Fruit fly (Drosophila melanogaster) whole organism, adult: ENCODE data around the gene CG5111.

Experiments
- CG11617 ChIP-seq: fragments of 200-800 bp; sonication (Bioruptor generic); optimal IDR thresholded peaks from 2 replicates; lab custom pipeline; 2017; ENCODE audit warnings: mild to moderate bottlenecking, missing biosample characterization, missing genetic modification reagents, missing genetic modification characterization
- CG12768 ChIP-seq: fragments of 200-800 bp; sonication (Bioruptor generic); optimal IDR thresholded peaks from 2 replicates; lab custom pipeline; 2017; ENCODE audit warnings: missing biosample characterization, missing genetic modification characterization, mild to moderate bottlenecking, moderate library complexity, missing genetic modification reagents
- CG14711 ChIP-seq: fragments of 200-800 bp; sonication (Bioruptor generic); optimal IDR thresholded peaks from 2 replicates; lab custom pipeline; 2018; ENCODE audit warnings: missing biosample characterization, mild to moderate bottlenecking, missing genetic modification characterization, moderate library complexity
- CG1620 ChIP-seq: fragments of 200-800 bp; sonication (Bioruptor generic); optimal IDR thresholded peaks from 2 replicates; lab custom pipeline; 2016; ENCODE audit warnings: missing biosample characterization, missing genetic modification characterization
- CG33017 ChIP-seq: fragments of 200-800 bp; sonication (Bioruptor generic); optimal IDR thresholded peaks from 2 replicates; lab custom pipeline; 2018; ENCODE audit warnings: missing biosample characterization, mild to moderate bottlenecking, missing genetic modification characterization, moderate library complexity
- CG5204 ChIP-seq: fragments of 200-800 bp; sonication (Bioruptor generic); optimal IDR thresholded peaks from 2 replicates; lab custom pipeline; 2016; ENCODE audit warnings: missing biosample characterization, missing genetic modification characterization
- CG7045 ChIP-seq: fragments of 200-800 bp; sonication (Bioruptor generic); optimal IDR thresholded peaks from 2 replicates; lab custom pipeline; 2017; ENCODE audit warnings: missing biosample characterization, mild to moderate bottlenecking, missing genetic modification characterization
- CG7101 ChIP-seq: fragments of 200-800 bp; sonication (Bioruptor generic); optimal IDR thresholded peaks from 2 replicates; lab custom pipeline; 2018; ENCODE audit warnings: missing biosample characterization, mild to moderate bottlenecking, missing genetic modification characterization, moderate library complexity
- Clk ChIP-seq: fragments of 200-800 bp; sonication (Bioruptor generic); optimal IDR thresholded peaks from 2 replicates; lab custom pipeline; 2017; ENCODE audit warnings: missing biosample characterization, missing genetic modification characterization
- Crg-1 ChIP-seq: fragments of 200-800 bp; sonication (Bioruptor generic); optimal IDR thresholded peaks from 2 replicates; lab custom pipeline; 2016; ENCODE audit warnings: missing biosample characterization, missing genetic modification characterization
- Hr96 ChIP-seq: fragments of 200-800 bp; sonication (Bioruptor generic); optimal IDR thresholded peaks from 2 replicates; lab custom pipeline; 2016; ENCODE audit warnings: missing biosample characterization, missing genetic modification characterization
- Mnt ChIP-seq: fragments of 200-800 bp; sonication (Bioruptor generic); optimal IDR thresholded peaks from 2 replicates; lab custom pipeline; 2016; ENCODE audit warnings: missing biosample characterization, mild to moderate bottlenecking, missing genetic modification characterization
- bab1 ChIP-seq: fragments of 200-800 bp; sonication (Bioruptor generic); optimal IDR thresholded peaks from 3 replicates; lab custom pipeline; 2019; ENCODE audit warnings: missing biosample characterization, mild to moderate bottlenecking, missing genetic modification characterization, moderate library complexity
- cic ChIP-seq: fragments of 200-800 bp; sonication (Bioruptor generic); optimal IDR thresholded peaks from 2 replicates; lab custom pipeline; 2017; ENCODE audit warnings: missing biosample characterization, mild to moderate bottlenecking, missing genetic modification characterization, moderate library complexity
- cnc ChIP-seq, 2 experiments: fragments of >200 bp; optimal IDR thresholded peaks; 2 replicates each; lab custom pipeline; 2017
- kay ChIP-seq: fragments of 200-800 bp; sonication (Bioruptor generic); peaks from one replicate; lab custom pipeline; 2016; ENCODE audit warnings: missing biosample characterization, missing genetic modification characterization, borderline replicate concordance
- ovo ChIP-seq: fragments of 200-800 bp; sonication (Bioruptor generic); optimal IDR thresholded peaks from 2 replicates; lab custom pipeline; 2016; ENCODE audit warnings: missing biosample characterization, missing genetic modification characterization
- pad ChIP-seq: fragments of 200-800 bp; sonication (Bioruptor generic); optimal IDR thresholded peaks from 3 replicates; lab custom pipeline; 2017; ENCODE audit warnings: missing biosample characterization, missing genetic modification characterization, mild to moderate bottlenecking, moderate library complexity, missing genetic modification reagents
- tj ChIP-seq: fragments of 200-800 bp; sonication (Bioruptor generic); optimal IDR thresholded peaks from 3 replicates; lab custom pipeline; 2017; ENCODE audit warnings: missing biosample characterization, mild to moderate bottlenecking, missing genetic modification characterization, moderate library complexity
- toe ChIP-seq: fragments of 200-800 bp; sonication (Bioruptor generic); optimal IDR thresholded peaks from 2 replicates; lab custom pipeline; 2016; ENCODE audit warnings: missing biosample characterization, missing genetic modification characterization

Gene CG5111

dm6 chr3R:25472635-25473552 lies 33.2 kb upstream of the CG5111 start, which contains the start of the genes Fur1 and Vps33B:
Gene Fur1, minus strand, starts transcription at chr3R:25473058.
Gene Vps33B, plus strand, starts transcription at chr3R:25473490.
- TF ChIP-seq CG11617 (GFP tag; lab: Kevin White, UChicago) (peak; percentile 99), Crg-1 (GFP tag; lab: Kevin White, UChicago) (peak; percentile 96), CG7101 (tag; lab: Kevin White, UChicago) (peak; percentile 96), CG1620 (GFP tag; lab: Kevin White, UChicago) (peak; percentile 98), Mnt (GFP tag; lab: Kevin White, UChicago) (peak; percentile 95), CG7045 (GFP tag; lab: Kevin White, UChicago) (peak; percentile 97), Clk (GFP tag; lab: Kevin White, UChicago) (peak; percentile 92), cnc (optimal IDR thresholded peaks at IDR 0.05; lab: Kevin White, UChicago) (no peak), cic (GFP tag; lab: Kevin White, UChicago) (peak; percentile 70), CG33017 (tag; lab: Kevin White, UChicago) (peak; percentile 91), CG5204 (GFP tag; lab: Kevin White, UChicago) (peak; percentile 99), CG14711 (tag; lab: Kevin White, UChicago) (peak; percentile 95), ovo (peak; percentile 95), kay (GFP tag; lab: Kevin White, UChicago) (no peak), Hr96 (GFP tag; lab: Kevin White, UChicago) (peak; percentile 98), tj (GFP tag; lab: Kevin White, UChicago) (peak; percentile 93), toe (GFP tag; lab: Kevin White, UChicago) (peak; percentile 99), bab1 (GFP tag; lab: Kevin White, UChicago) (peak; percentile 97), CG12768 (GFP tag; lab: Kevin White, UChicago) (peak; percentile 98), pad (GFP tag; lab: Kevin White, UChicago) (peak; percentile 86)

dm6 chr3R:25476744-25477143 lies 29.3 kb upstream of the CG5111 start, which contains the start of the genes CG4553 and MED28:
Gene CG4553, minus strand, starts transcription at chr3R:25476915.
Gene MED28, plus strand, starts transcription at chr3R:25477003.
- TF ChIP-seq CG14711 (tag; lab: Kevin White, UChicago) (peak; percentile 98), CG5204 (GFP tag; lab: Kevin White, UChicago) (no peak), cic (GFP tag; lab: Kevin White, UChicago) (no peak), CG12768 (GFP tag; lab: Kevin White, UChicago) (no peak), kay (GFP tag; lab: Kevin White, UChicago) (no peak), CG11617 (GFP tag; lab: Kevin White, UChicago) (no peak), Crg-1 (GFP tag; lab: Kevin White, UChicago) (peak; percentile 24), bab1 (GFP tag; lab: Kevin White, UChicago) (peak; percentile 45), cnc (optimal IDR thresholded peaks at IDR 0.05; lab: Kevin White, UChicago) (no peak), Hr96 (GFP tag; lab: Kevin White, UChicago) (no peak), ovo (no peak), Mnt (GFP tag; lab: Kevin White, UChicago) (peak; percentile 27), CG33017 (tag; lab: Kevin White, UChicago) (no peak), CG1620 (GFP tag; lab: Kevin White, UChicago) (no peak)

dm6 chr3R:25482463-25483173 lies 23.5 kb upstream of the CG5111 start, which contains the start of the genes XNP, CG42488 and CG5116:
Gene XNP, minus strand, starts transcription at chr3R:25482834.
Gene CG42488, plus strand, starts transcription at chr3R:25483098.
Gene CG5116, plus strand, starts transcription at chr3R:25483098.
- TF ChIP-seq CG11617 (GFP tag; lab: Kevin White, UChicago) (peak; percentile 82), Crg-1 (GFP tag; lab: Kevin White, UChicago) (peak; percentile 65), CG12768 (GFP tag; lab: Kevin White, UChicago) (peak; percentile 51), kay (GFP tag; lab: Kevin White, UChicago) (no peak), toe (GFP tag; lab: Kevin White, UChicago) (no peak), CG1620 (GFP tag; lab: Kevin White, UChicago) (peak; percentile 78), Mnt (GFP tag; lab: Kevin White, UChicago) (peak; percentile 81), ovo (peak; percentile 70), CG7045 (GFP tag; lab: Kevin White, UChicago) (peak; percentile 42), Clk (GFP tag; lab: Kevin White, UChicago) (peak; percentile 33), cic (GFP tag; lab: Kevin White, UChicago) (peak; percentile 24), bab1 (GFP tag; lab: Kevin White, UChicago) (peak; percentile 81), tj (GFP tag; lab: Kevin White, UChicago) (peak; percentile 77), cnc (optimal IDR thresholded peaks at IDR 0.05; lab: Kevin White, UChicago) (no peak), CG5204 (GFP tag; lab: Kevin White, UChicago) (no peak), CG14711 (tag; lab: Kevin White, UChicago) (peak; percentile 99), CG33017 (tag; lab: Kevin White, UChicago) (peak; percentile 15), Hr96 (GFP tag; lab: Kevin White, UChicago) (no peak), pad (GFP tag; lab: Kevin White, UChicago) (peak; percentile 61), CG7101 (tag; lab: Kevin White, UChicago) (peak; percentile 67)

- TF ChIP-seq CG33017 (tag; lab: Kevin White, UChicago) (peak; percentile 67), CG5204 (GFP tag; lab: Kevin White, UChicago) (no peak), tj (GFP tag; lab: Kevin White, UChicago) (no peak), Crg-1 (GFP tag; lab: Kevin White, UChicago) (no peak), CG11617 (GFP tag; lab: Kevin White, UChicago) (no peak), CG7045 (GFP tag; lab: Kevin White, UChicago) (peak; percentile 51), CG7101 (tag; lab: Kevin White, UChicago) (peak; percentile 49), ovo (no peak), toe (GFP tag; lab: Kevin White, UChicago) (no peak), CG12768 (GFP tag; lab: Kevin White, UChicago) (peak; percentile 41), CG14711 (tag; lab: Kevin White, UChicago) (peak; percentile 59), bab1 (GFP tag; lab: Kevin White, UChicago) (peak; percentile 51), cnc (optimal IDR thresholded peaks at IDR 0.05; lab: Kevin White, UChicago) (no peak), Clk (GFP tag; lab: Kevin White, UChicago) (no peak), CG1620 (GFP tag; lab: Kevin White, UChicago) (no peak), Hr96 (GFP tag; lab: Kevin White, UChicago) (no peak), kay (GFP tag; lab: Kevin White, UChicago) (no peak), Mnt (GFP tag; lab: Kevin White, UChicago) (peak; percentile 23), cic (GFP tag; lab: Kevin White, UChicago) (peak; percentile 62), pad (GFP tag; lab: Kevin White, UChicago) (no peak)
Measured at dm6 chr3R:25489116-25489515, 17.0 kb upstream of the CG5111 start.
